Worm (Caenorhabditis elegans): Measurements from ENCODE around the gene mrpl-30.

DNA sequence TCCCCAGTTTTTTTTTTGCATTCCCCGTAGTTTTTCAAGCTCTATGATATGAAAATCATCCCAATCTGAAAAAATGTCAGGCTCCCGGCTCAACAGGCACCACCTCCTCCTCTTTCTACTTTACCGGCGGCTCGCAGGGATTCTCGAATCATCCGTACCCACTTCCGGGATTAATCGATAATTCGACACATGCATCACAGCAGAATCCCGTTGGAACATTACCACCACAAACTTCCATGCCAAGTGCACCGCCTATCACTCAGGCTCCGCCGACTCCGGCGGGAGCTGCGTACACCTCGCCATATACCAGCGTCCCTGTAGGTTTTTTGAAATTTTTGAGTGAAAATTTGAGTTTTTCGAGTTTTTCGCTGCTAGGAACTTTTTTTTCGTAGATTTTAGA, 10.5 kb upstream of the mrpl-30 start:
- no peak for TF ChIP-seq med-1 (GFP tag; optimal IDR thresholded peaks at IDR 0.05; ENCODE audit: insufficient read depth)
- no peak for TF ChIP-seq flt-1 (GFP tag; IDR thresholded peaks at IDR 0.05)

Data from whole organism, midembryonic.